Worm (Caenorhabditis elegans) whole organism, L1 larva: ENCODE measurements around the gene srj-39.

Experiments
- C34B4.2 ChIP-seq: sonication (generic microtip); optimal IDR thresholded peaks from 2 replicates; lab custom pipeline; 2017; ENCODE audit warnings: mild to moderate bottlenecking, missing genetic modification characterization, missing compliant biosample characterization
- alr-1 ChIP-seq: fragments of 200-800 bp; sonication (Bioruptor generic); optimal IDR thresholded peaks from 2 replicates; lab custom pipeline; 2018; ENCODE audit warnings: borderline replicate concordance, mild to moderate bottlenecking, missing genetic modification characterization, missing compliant biosample characterization
- blmp-1 ChIP-seq: fragments of 150-350 bp; optimal IDR thresholded peaks from 2 replicates; lab custom pipeline; 2014; ENCODE audit warnings: missing biosample characterization, missing genetic modification characterization
- ceh-82 ChIP-seq, 3 experiments: fragments of 150-350 bp in 1 of 3; sonication (generic microtip) in 2 of 3; optimal IDR thresholded peaks; 2 replicates each; lab custom pipeline; 2014 to 2017; ENCODE audit warnings: missing biosample characterization in 3 of 3, missing genetic modification characterization in 3 of 3
- dpl-1 ChIP-seq, 3 experiments: fragments of 150-350 bp in 2 of 3; sonication (generic microtip) in 1 of 3; optimal IDR thresholded peaks; 2 replicates each; lab custom pipeline; 2014 to 2017; ENCODE audit warnings: missing biosample characterization in 3 of 3, missing genetic modification characterization in 3 of 3, missing genetic modification reagents in 3 of 3
- dsc-1 ChIP-seq: sonication (generic microtip); optimal IDR thresholded peaks from 2 replicates; lab custom pipeline; 2016; ENCODE audit warnings: mild to moderate bottlenecking, missing genetic modification characterization, missing compliant biosample characterization
- efl-1 ChIP-seq, 4 experiments: fragments of 150-350 bp; optimal IDR thresholded peaks in 3 of 4; peaks in 1 of 4; 1 replicate in 1 of 4; 2 replicates in 3 of 4; lab custom pipeline; 2014; ENCODE audit warnings: missing biosample characterization in 2 of 4, missing genetic modification characterization in 2 of 4, missing genetic modification reagents in 2 of 4
- efl-3 ChIP-seq: fragments of 200-800 bp; sonication (Bioruptor generic); optimal IDR thresholded peaks from 2 replicates; lab custom pipeline; 2018; ENCODE audit warnings: mild to moderate bottlenecking, missing genetic modification characterization, missing compliant biosample characterization
- egl-27 ChIP-seq, 2 experiments: fragments of 150-350 bp in 1 of 2; sonication (generic microtip); optimal IDR thresholded peaks; 3 replicates each; lab custom pipeline; 2017 to 2018; ENCODE audit warnings: missing biosample characterization in 2 of 2, missing genetic modification characterization in 2 of 2, missing genetic modification reagents in 2 of 2
- elt-2 ChIP-seq: sonication (generic microtip); optimal IDR thresholded peaks from 2 replicates; lab custom pipeline; 2016; ENCODE audit warnings: missing genetic modification characterization, mild to moderate bottlenecking, inconsistent platforms, missing compliant biosample characterization, missing genetic modification reagents
- elt-3 ChIP-seq, 6 experiments: fragments of 150-350 bp in 1 of 6; sonication (generic microtip); optimal IDR thresholded peaks; 2 replicates each; lab custom pipeline; 2017 to 2018; ENCODE audit warnings: missing biosample characterization in 6 of 6, missing genetic modification characterization in 6 of 6, inconsistent platforms in 1 of 6
- fos-1 ChIP-seq: fragments of 150-350 bp; optimal IDR thresholded peaks from 2 replicates; lab custom pipeline; 2014; ENCODE audit warnings: missing biosample characterization, missing genetic modification characterization
- grh-1 ChIP-seq: fragments of 200-800 bp; sonication (Bioruptor generic); IDR thresholded peaks from 2 replicates; pipeline ENCODE4 v1.3.6; 2022; ENCODE audit warnings: missing genetic modification reagents, missing genetic modification characterization, missing compliant biosample characterization
- hlh-17 ChIP-seq: fragments of 200-800 bp; sonication (Bioruptor generic); optimal IDR thresholded peaks from 2 replicates; lab custom pipeline; 2018; ENCODE audit warnings: missing genetic modification characterization, mild to moderate bottlenecking, missing compliant biosample characterization, moderate library complexity, borderline replicate concordance
- hpl-2 ChIP-seq: fragments of 150-350 bp; optimal IDR thresholded peaks from 2 replicates; lab custom pipeline; 2014; ENCODE audit warnings: missing biosample characterization, missing genetic modification reagents, missing genetic modification characterization
- irx-1 ChIP-seq: sonication (generic microtip); optimal IDR thresholded peaks from 2 replicates; lab custom pipeline; 2016; ENCODE audit warnings: missing genetic modification characterization, missing compliant biosample characterization
- jun-1 ChIP-seq: fragments of 150-350 bp; optimal IDR thresholded peaks from 2 replicates; lab custom pipeline; 2014; ENCODE audit warnings: missing biosample characterization, missing genetic modification reagents, missing genetic modification characterization
- lin-13 ChIP-seq: fragments of 150-350 bp; optimal IDR thresholded peaks from 2 replicates; lab custom pipeline; 2014; ENCODE audit warnings: missing biosample characterization, missing genetic modification reagents, missing genetic modification characterization
- lin-39 ChIP-seq: fragments of 150-350 bp; optimal IDR thresholded peaks from 2 replicates; lab custom pipeline; 2014; ENCODE audit warnings: missing biosample characterization, missing genetic modification reagents, missing genetic modification characterization
- lir-3 ChIP-seq: sonication (generic microtip); optimal IDR thresholded peaks from 2 replicates; lab custom pipeline; 2016; ENCODE audit warnings: mild to moderate bottlenecking, missing genetic modification characterization, moderate library complexity, missing compliant biosample characterization; ENCODE audit not compliant: poor library complexity
- mab-9 ChIP-seq: fragments of 200-800 bp; sonication (Bioruptor generic); IDR thresholded peaks from 2 replicates; pipeline ENCODE4 v1.3.6; 2022; ENCODE audit warnings: missing genetic modification reagents, missing genetic modification characterization, missing compliant biosample characterization
- mdl-1 ChIP-seq, 2 experiments: fragments of 150-350 bp; optimal IDR thresholded peaks; 2 replicates each; lab custom pipeline; 2014 to 2017; ENCODE audit warnings: missing biosample characterization in 2 of 2, missing genetic modification characterization in 2 of 2, inconsistent platforms in 1 of 2
- mep-1 ChIP-seq: fragments of 150-350 bp; optimal IDR thresholded peaks from 2 replicates; lab custom pipeline; 2014; ENCODE audit warnings: missing biosample characterization, missing genetic modification characterization
- nhr-19 ChIP-seq: fragments of 200-800 bp; sonication (Bioruptor generic); conservative IDR thresholded peaks from 2 replicates; pipeline ENCODE4 v1.3.6; 2022; ENCODE audit warnings: missing genetic modification characterization, missing compliant biosample characterization
- nhr-20 ChIP-seq: sonication (generic microtip); optimal IDR thresholded peaks from 2 replicates; lab custom pipeline; 2016; ENCODE audit warnings: mild to moderate bottlenecking, missing genetic modification characterization, missing compliant biosample characterization
- nhr-28 ChIP-seq: fragments of 150-350 bp; optimal IDR thresholded peaks from 2 replicates; lab custom pipeline; 2014; ENCODE audit warnings: missing biosample characterization, missing genetic modification characterization
- nhr-47 ChIP-seq: sonication (generic microtip); optimal IDR thresholded peaks from 2 replicates; lab custom pipeline; 2016; ENCODE audit warnings: mild to moderate bottlenecking, missing genetic modification characterization, moderate library complexity, missing compliant biosample characterization
- nhr-77 ChIP-seq: fragments of 150-350 bp; optimal IDR thresholded peaks from 2 replicates; lab custom pipeline; 2014; ENCODE audit warnings: missing biosample characterization, missing genetic modification characterization
- nhr-84 ChIP-seq: sonication (generic microtip); optimal IDR thresholded peaks from 2 replicates; lab custom pipeline; 2017; ENCODE audit warnings: missing biosample characterization, missing genetic modification characterization
- nhr-90 ChIP-seq: sonication (generic microtip); optimal IDR thresholded peaks from 2 replicates; lab custom pipeline; 2016; ENCODE audit warnings: mild to moderate bottlenecking, missing genetic modification characterization, missing compliant biosample characterization; ENCODE audit not compliant: poor library complexity
- pag-3 ChIP-seq: sonication (generic microtip); optimal IDR thresholded peaks from 2 replicates; lab custom pipeline; 2017; ENCODE audit warnings: missing genetic modification characterization, mild to moderate bottlenecking, missing compliant biosample characterization, antibody characterized with exemption, borderline replicate concordance; ENCODE audit not compliant: insufficient read depth
- pax-3 ChIP-seq: fragments of 200-800 bp; sonication (Bioruptor generic); optimal IDR thresholded peaks from 2 replicates; lab custom pipeline; 2018; ENCODE audit warnings: mild to moderate bottlenecking, missing genetic modification characterization, moderate library complexity, missing compliant biosample characterization
- rnt-1 ChIP-seq: sonication (generic microtip); optimal IDR thresholded peaks from 2 replicates; lab custom pipeline; 2016; ENCODE audit warnings: mild to moderate bottlenecking, missing genetic modification characterization, moderate library complexity, missing compliant biosample characterization
- snpc-4 ChIP-seq: fragments of 150-350 bp; optimal IDR thresholded peaks from 2 replicates; lab custom pipeline; 2014; ENCODE audit warnings: missing biosample characterization, missing genetic modification characterization
- sox-4 ChIP-seq: sonication (generic microtip); optimal IDR thresholded peaks from 2 replicates; lab custom pipeline; 2016; ENCODE audit warnings: missing genetic modification characterization, missing compliant biosample characterization
- swsn-7 ChIP-seq: sonication (generic microtip); optimal IDR thresholded peaks from 2 replicates; lab custom pipeline; 2016; ENCODE audit warnings: missing genetic modification characterization, missing compliant biosample characterization
- unc-130 ChIP-seq: fragments of 150-350 bp; optimal IDR thresholded peaks from 2 replicates; lab custom pipeline; 2017; ENCODE audit warnings: missing biosample characterization, missing genetic modification characterization, inconsistent platforms
- unc-86 ChIP-seq: sonication (generic microtip); optimal IDR thresholded peaks from 2 replicates; lab custom pipeline; 2016; ENCODE audit warnings: missing genetic modification characterization, missing compliant biosample characterization
- unc-98 ChIP-seq: fragments of 200-800 bp; sonication (Bioruptor generic); IDR thresholded peaks from 2 replicates; pipeline ENCODE4 v1.3.6; 2022; ENCODE audit warnings: missing genetic modification characterization, missing compliant biosample characterization
- xbp-1 ChIP-seq: sonication (generic microtip); optimal IDR thresholded peaks from 2 replicates; lab custom pipeline; 2016; ENCODE audit warnings: missing genetic modification characterization, missing compliant biosample characterization
- zag-1 ChIP-seq: fragments of 150-350 bp; optimal IDR thresholded peaks from 2 replicates; lab custom pipeline; 2014; ENCODE audit warnings: missing biosample characterization, missing genetic modification characterization
- ztf-11 ChIP-seq, 2 experiments: sonication (generic microtip); optimal IDR thresholded peaks; 2 replicates each; lab custom pipeline; 2016 to 2017; ENCODE audit warnings: missing genetic modification characterization in 2 of 2, missing biosample characterization in 1 of 2, missing compliant biosample characterization in 1 of 2

Gene srj-39

ce11 chrV:4143034-4143433 lies 38.6 kb downstream of the srj-39 start (continued):
- peak; percentile 71 for TF ChIP-seq mab-9 (GFP tag; lab: Robert Waterston, UW)
- no peak for TF ChIP-seq nhr-84 (tag; lab: Kevin White, UChicago)
- peak; percentile 95 for TF ChIP-seq dsc-1 (tag; lab: Kevin White, UChicago)
- TF ChIP-seq lir-3, result no peak
- no peak for TF ChIP-seq hpl-2 (GFP tag; lab: Kevin White, UChicago)
- TF ChIP-seq unc-130, result peak; percentile 70
- TF ChIP-seq lin-39 (tag; lab: Kevin White, UChicago), result peak; percentile 72
- TF ChIP-seq unc-98 (GFP tag; lab: Robert Waterston, UW), result no peak
- TF ChIP-seq rnt-1, result peak; percentile 89
- TF ChIP-seq nhr-47 (tag; lab: Kevin White, UChicago), result peak; percentile 92
- TF ChIP-seq snpc-4 (tag; lab: Kevin White, UChicago), result peak; percentile 85
- TF ChIP-seq nhr-77 (tag; lab: Kevin White, UChicago), result peak; percentile 44
- peak; percentile 96 for TF ChIP-seq mep-1 (tag; lab: Kevin White, UChicago)
- peak; percentile 80 for TF ChIP-seq lin-13
- TF ChIP-seq elt-3 (tag; optimal IDR thresholded peaks at IDR 0.05; lab: Kevin White, UChicago), result peak in 2 of 6 experiments; percentile 74 to 94
- peak; percentile 74 for TF ChIP-seq pax-3 (tag; lab: Kevin White, UChicago)
- peak; percentile 90 for TF ChIP-seq nhr-19
- TF ChIP-seq nhr-20, result peak; percentile 96
- peak in 1 of 2 experiments; percentile 31 for TF ChIP-seq ztf-11 (tag; optimal IDR thresholded peaks at IDR 0.05; lab: Kevin White, UChicago)
- TF ChIP-seq C34B4.2, result no peak
- peak; percentile 89 for TF ChIP-seq xbp-1 (tag; lab: Kevin White, UChicago)
- peak; percentile 92 for TF ChIP-seq swsn-7 (tag; lab: Kevin White, UChicago)
- TF ChIP-seq grh-1 (GFP tag; lab: Robert Waterston, UW), result peak; percentile 68
- peak; percentile 86 for TF ChIP-seq irx-1
- TF ChIP-seq ceh-82 (tag; optimal IDR thresholded peaks at IDR 0.05; lab: Kevin White, UChicago), result peak; percentile 26 to 86 (median 73)
- TF ChIP-seq pag-3 (tag; lab: Kevin White, UChicago), result peak; percentile 92
- peak; percentile 14 for TF ChIP-seq sox-4
- no peak for TF ChIP-seq efl-3
- TF ChIP-seq unc-86 (tag; lab: Kevin White, UChicago), result peak; percentile 86
- peak; percentile 59 for TF ChIP-seq fos-1 (tag; lab: Kevin White, UChicago)
- peak; percentile 69 for TF ChIP-seq elt-2
- peak; percentile 71 to 83 (median 78) for TF ChIP-seq dpl-1 (GFP tag; optimal IDR thresholded peaks at IDR 0.05; lab: Kevin White, UChicago)
- TF ChIP-seq nhr-90, result peak; percentile 90
- peak; percentile 84 to 85 for TF ChIP-seq efl-1 (optimal IDR thresholded peaks at IDR 0.05; lab: Kevin White, UChicago)
- TF ChIP-seq efl-1 (GFP tag; optimal IDR thresholded peaks at IDR 0.05 in 1 of 2; lab: Kevin White, UChicago), result peak; percentile 77 to 97
- no peak for TF ChIP-seq nhr-28 (tag; lab: Kevin White, UChicago)
- peak in 1 of 2 experiments; percentile 85 for TF ChIP-seq mdl-1 (tag; optimal IDR thresholded peaks at IDR 0.05; lab: Kevin White, UChicago)
- TF ChIP-seq hlh-17 (GFP tag; lab: Kevin White, UChicago), result no peak
- peak; percentile 70 for TF ChIP-seq blmp-1
- TF ChIP-seq jun-1 (tag; lab: Kevin White, UChicago), result peak; percentile 26
- TF ChIP-seq zag-1 (tag; lab: Kevin White, UChicago), result no peak
- no peak for TF ChIP-seq egl-27 (tag; optimal IDR thresholded peaks at IDR 0.05; lab: Kevin White, UChicago)
- TF ChIP-seq alr-1 (tag; lab: Kevin White, UChicago), result no peak
